Worm (Caenorhabditis elegans) whole organism, late embryonic: ENCODE results near the gene C49F5.5.

Experiments used
- T23F11.4 ChIP-seq: fragments of 200-800 bp; sonication (Bioruptor generic); optimal IDR thresholded peaks from 2 replicates; lab custom pipeline; 2018; ENCODE audit warnings: mild to moderate bottlenecking, missing genetic modification characterization, missing compliant biosample characterization
- ets-4 ChIP-seq: sonication (generic microtip); optimal IDR thresholded peaks from 2 replicates; lab custom pipeline; 2016; ENCODE audit warnings: missing genetic modification characterization, missing compliant biosample characterization
- fkh-6 ChIP-seq: sonication (generic microtip); optimal IDR thresholded peaks from 2 replicates; lab custom pipeline; 2016; ENCODE audit warnings: missing genetic modification characterization, missing compliant biosample characterization
- gmeb-2 ChIP-seq: sonication (generic microtip); optimal IDR thresholded peaks from 2 replicates; lab custom pipeline; 2016; ENCODE audit warnings: missing genetic modification characterization, inconsistent platforms, missing compliant biosample characterization
- tbx-2 ChIP-seq: sonication (generic microtip); optimal IDR thresholded peaks from 2 replicates; lab custom pipeline; 2016; ENCODE audit warnings: missing genetic modification characterization, missing compliant biosample characterization

DNA sequence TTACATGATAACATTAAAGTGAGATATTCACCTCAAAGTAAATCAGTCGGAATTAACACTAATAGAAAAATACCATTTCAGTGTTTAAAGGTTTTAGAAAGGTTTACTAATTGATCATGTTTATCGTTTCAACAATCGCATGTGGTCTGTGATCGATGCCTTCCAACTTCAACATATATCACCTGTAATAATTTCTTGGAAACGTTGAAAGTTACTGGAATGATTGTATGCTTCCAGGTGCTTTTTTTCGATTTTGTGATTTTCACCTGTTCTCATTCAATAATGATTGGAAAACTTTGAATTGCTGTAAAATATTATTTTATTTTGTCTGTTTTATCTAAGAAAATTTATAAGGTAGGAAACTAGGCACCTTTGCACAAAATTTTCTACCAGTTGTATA lies 36.5 kb downstream of the C49F5.5 start:
- TF ChIP-seq tbx-2 (tag; lab: Kevin White, UChicago) (no peak), gmeb-2 (tag; lab: Kevin White, UChicago) (no peak), fkh-6 (tag; lab: Kevin White, UChicago) (no peak), ets-4 (tag; lab: Kevin White, UChicago) (no peak), T23F11.4 (GFP tag; lab: Kevin White, UChicago) (no peak)
